Worm (Caenorhabditis elegans) whole organism, L4 larva: ENCODE data around the gene piga-1.

Source experiments
- F10B5.3 ChIP-seq: sonication (generic microtip); optimal IDR thresholded peaks from 2 replicates; lab custom pipeline; 2016; ENCODE audit warnings: mild to moderate bottlenecking, missing genetic modification characterization, missing compliant biosample characterization
- T20F7.1 ChIP-seq: fragments of 200-800 bp; sonication (Bioruptor generic); optimal IDR thresholded peaks from 2 replicates; lab custom pipeline; 2018; ENCODE audit warnings: mild to moderate bottlenecking, missing genetic modification characterization, missing compliant biosample characterization
- Y75B8A.6 ChIP-seq: fragments of 200-800 bp; sonication (Bioruptor generic); IDR thresholded peaks from 2 replicates; pipeline ENCODE4 v1.3.6; 2022; ENCODE audit warnings: missing genetic modification reagents, missing genetic modification characterization, missing compliant biosample characterization
- ZK337.2 ChIP-seq: fragments of 200-800 bp; sonication (Bioruptor generic); IDR thresholded peaks from 2 replicates; pipeline ENCODE4 v1.3.6; 2022; ENCODE audit warnings: missing genetic modification reagents, missing genetic modification characterization, missing compliant biosample characterization
- aly-2 ChIP-seq: sonication (generic microtip); optimal IDR thresholded peaks from 2 replicates; lab custom pipeline; 2018; ENCODE audit warnings: missing biosample characterization, missing genetic modification characterization
- arid-1 ChIP-seq: fragments of 200-800 bp; sonication (Bioruptor generic); conservative IDR thresholded peaks from 2 replicates; pipeline ENCODE4 v1.3.6; 2022; ENCODE audit warnings: missing genetic modification reagents, missing genetic modification characterization, missing compliant biosample characterization
- ceh-20 ChIP-seq: fragments of 200-800 bp; sonication (Bioruptor generic); IDR thresholded peaks from 2 replicates; pipeline ENCODE4 v1.3.6; 2022; ENCODE audit warnings: missing genetic modification reagents, missing genetic modification characterization, missing compliant biosample characterization
- ceh-82 ChIP-seq: sonication (generic microtip); optimal IDR thresholded peaks from 2 replicates; lab custom pipeline; 2017; ENCODE audit warnings: missing biosample characterization, missing genetic modification characterization
- daf-16 ChIP-seq, 3 experiments: sonication (generic microtip); optimal IDR thresholded peaks; 2 replicates each; lab custom pipeline; 2016 to 2017; ENCODE audit warnings: missing genetic modification characterization in 3 of 3, missing genetic modification reagents in 3 of 3, mild to moderate bottlenecking in 2 of 3, missing compliant biosample characterization in 2 of 3, missing biosample characterization in 1 of 3, moderate library complexity in 1 of 3
- dmd-8 ChIP-seq: fragments of 200-800 bp; sonication (Bioruptor generic); IDR thresholded peaks from 2 replicates; pipeline ENCODE4 v1.3.6; 2022; ENCODE audit warnings: missing genetic modification characterization, missing compliant biosample characterization
- duxl-1 ChIP-seq: sonication (generic microtip); optimal IDR thresholded peaks from 2 replicates; lab custom pipeline; 2016; ENCODE audit warnings: mild to moderate bottlenecking, missing genetic modification characterization, moderate library complexity, missing compliant biosample characterization; ENCODE audit not compliant: poor library complexity
- dve-1 ChIP-seq: sonication (generic microtip); optimal IDR thresholded peaks from 2 replicates; lab custom pipeline; 2017; ENCODE audit warnings: antibody characterized with exemption, mild to moderate bottlenecking, missing genetic modification characterization, missing compliant biosample characterization; ENCODE audit not compliant: insufficient read depth
- egl-27 ChIP-seq: sonication (generic microtip); optimal IDR thresholded peaks from 3 replicates; lab custom pipeline; 2017; ENCODE audit warnings: missing biosample characterization, missing genetic modification reagents, missing genetic modification characterization
- fos-1 ChIP-seq: fragments of 150-350 bp; optimal IDR thresholded peaks from 2 replicates; lab custom pipeline; 2014; ENCODE audit warnings: missing biosample characterization, missing genetic modification characterization
- gei-8 ChIP-seq: fragments of 200-800 bp; sonication (Bioruptor generic); optimal IDR thresholded peaks from 2 replicates; lab custom pipeline; 2018; ENCODE audit warnings: mild to moderate bottlenecking, missing genetic modification characterization, missing compliant biosample characterization
- hlh-11 ChIP-seq: fragments of 200-800 bp; sonication (Bioruptor generic); optimal IDR thresholded peaks from 2 replicates; lab custom pipeline; 2018; ENCODE audit warnings: mild to moderate bottlenecking, missing genetic modification characterization, missing compliant biosample characterization
- hlh-30 ChIP-seq: sonication (generic microtip); optimal IDR thresholded peaks from 2 replicates; lab custom pipeline; 2017; ENCODE audit warnings: antibody characterized with exemption, mild to moderate bottlenecking, missing genetic modification characterization, missing compliant biosample characterization; ENCODE audit not compliant: insufficient read depth
- jun-1 ChIP-seq: fragments of 150-350 bp; optimal IDR thresholded peaks from 2 replicates; lab custom pipeline; 2014; ENCODE audit warnings: missing biosample characterization, missing genetic modification reagents, missing genetic modification characterization
- lin-15B ChIP-seq: fragments of 150-350 bp; sonication (generic microtip); optimal IDR thresholded peaks from 3 replicates; lab custom pipeline; 2014; ENCODE audit warnings: missing biosample characterization, missing genetic modification characterization
- lin-38 ChIP-seq: fragments of 200-800 bp; sonication (Bioruptor generic); IDR thresholded peaks from 2 replicates; pipeline ENCODE4 v1.3.6; 2022; ENCODE audit warnings: missing genetic modification reagents, missing genetic modification characterization, missing compliant biosample characterization
- lin-39 ChIP-seq: fragments of 150-350 bp; optimal IDR thresholded peaks from 2 replicates; lab custom pipeline; 2014; ENCODE audit warnings: missing biosample characterization, missing genetic modification reagents, missing genetic modification characterization
- lir-3 ChIP-seq: sonication (generic microtip); optimal IDR thresholded peaks from 2 replicates; lab custom pipeline; 2016; ENCODE audit warnings: mild to moderate bottlenecking, missing genetic modification characterization, missing compliant biosample characterization
- lsy-2 ChIP-seq, 2 experiments: fragments of 150-350 bp in 1 of 2; sonication (generic microtip) in 1 of 2; optimal IDR thresholded peaks; 2 replicates each; lab custom pipeline; 2014 to 2017; ENCODE audit warnings: missing biosample characterization in 2 of 2, missing genetic modification characterization in 2 of 2
- madf-9 ChIP-seq: fragments of 200-800 bp; sonication (Bioruptor generic); conservative IDR thresholded peaks from 2 replicates; pipeline ENCODE4 v1.3.6; 2022; ENCODE audit warnings: missing genetic modification reagents, missing genetic modification characterization, missing compliant biosample characterization
- mdl-1 ChIP-seq, 2 experiments: fragments of 150-350 bp in 1 of 2; sonication (generic microtip) in 1 of 2; optimal IDR thresholded peaks; 2 replicates each; lab custom pipeline; 2014 to 2017; ENCODE audit warnings: missing biosample characterization in 2 of 2, missing genetic modification characterization in 2 of 2
- mes-2 ChIP-seq: sonication (generic microtip); optimal IDR thresholded peaks from 2 replicates; lab custom pipeline; 2016; ENCODE audit warnings: missing genotype, mild to moderate bottlenecking, missing genetic modification characterization, missing compliant biosample characterization; ENCODE audit not compliant: poor library complexity, severe bottlenecking
- mxl-3 ChIP-seq: fragments of 200-800 bp; sonication (Bioruptor generic); optimal IDR thresholded peaks from 2 replicates; lab custom pipeline; 2018; ENCODE audit warnings: mild to moderate bottlenecking, missing genetic modification characterization, missing compliant biosample characterization
- nhr-102 ChIP-seq: sonication (generic microtip); optimal IDR thresholded peaks from 2 replicates; lab custom pipeline; 2016; ENCODE audit warnings: mild to moderate bottlenecking, missing genetic modification characterization, moderate library complexity, missing compliant biosample characterization
- nhr-11 ChIP-seq: fragments of 150-350 bp; optimal IDR thresholded peaks from 2 replicates; lab custom pipeline; 2014; ENCODE audit warnings: missing biosample characterization, missing genetic modification characterization
- nhr-111 ChIP-seq: fragments of 200-800 bp; sonication (Bioruptor generic); optimal IDR thresholded peaks from 2 replicates; lab custom pipeline; 2018; ENCODE audit warnings: mild to moderate bottlenecking, missing genetic modification characterization, missing compliant biosample characterization
- nhr-25 ChIP-seq: sonication (generic microtip); optimal IDR thresholded peaks from 2 replicates; lab custom pipeline; 2017; ENCODE audit warnings: missing genetic modification characterization, mild to moderate bottlenecking, missing compliant biosample characterization, antibody characterized with exemption, moderate library complexity, borderline replicate concordance; ENCODE audit not compliant: insufficient read depth
- nhr-42 ChIP-seq: fragments of 200-800 bp; sonication (Bioruptor generic); IDR thresholded peaks from 2 replicates; pipeline ENCODE4 v1.3.6; 2022; ENCODE audit warnings: missing genetic modification characterization, missing compliant biosample characterization
- pha-4 ChIP-seq, 2 experiments: fragments of 150-350 bp in 1 of 2; fragments of 200-800 bp in 1 of 2; sonication (Bioruptor generic) in 1 of 2; IDR thresholded peaks in 1 of 2; optimal IDR thresholded peaks in 1 of 2; 2 replicates each; pipeline versions ENCODE4 v1.3.6 to Lab custom; 2014 to 2022; ENCODE audit warnings: missing genetic modification characterization in 2 of 2, missing genetic modification reagents in 2 of 2, missing biosample characterization in 1 of 2, missing compliant biosample characterization in 1 of 2
- pqm-1 ChIP-seq: sonication (generic microtip); optimal IDR thresholded peaks from 2 replicates; lab custom pipeline; 2017; ENCODE audit warnings: missing biosample characterization, missing genetic modification characterization
- rbr-2 ChIP-seq: sonication (generic microtip); optimal IDR thresholded peaks from 2 replicates; lab custom pipeline; 2016; ENCODE audit warnings: missing genotype, missing genetic modification characterization, missing compliant biosample characterization
- set-16 ChIP-seq: fragments of 200-800 bp; sonication (Bioruptor generic); IDR thresholded peaks from 2 replicates; pipeline ENCODE4 v1.3.6; 2022; ENCODE audit warnings: missing genetic modification reagents, missing genetic modification characterization, missing compliant biosample characterization
- spr-1 ChIP-seq: sonication (generic microtip); optimal IDR thresholded peaks from 2 replicates; lab custom pipeline; 2016; ENCODE audit warnings: mild to moderate bottlenecking, missing genetic modification characterization, missing compliant biosample characterization
- unc-39 ChIP-seq: sonication (generic microtip); optimal IDR thresholded peaks from 2 replicates; lab custom pipeline; 2017; ENCODE audit warnings: missing biosample characterization, missing genetic modification characterization
- unc-62 ChIP-seq, 3 experiments: fragments of 150-350 bp in 1 of 3; sonication (generic microtip); optimal IDR thresholded peaks in 2 of 3; peaks in 1 of 3; 1 replicate in 1 of 3; 2 replicates in 2 of 3; lab custom pipeline; 2014 to 2017; ENCODE audit warnings: missing biosample characterization in 3 of 3, missing genetic modification characterization in 3 of 3, missing genetic modification reagents in 3 of 3, missing genotype in 1 of 3
- zag-1 ChIP-seq: fragments of 150-350 bp; optimal IDR thresholded peaks from 2 replicates; lab custom pipeline; 2014; ENCODE audit warnings: missing biosample characterization, missing genetic modification characterization
- zfp-2 ChIP-seq: sonication (generic microtip); optimal IDR thresholded peaks from 2 replicates; lab custom pipeline; 2016; ENCODE audit warnings: mild to moderate bottlenecking, missing genetic modification characterization, missing compliant biosample characterization
- zfp-3 ChIP-seq: fragments of 200-800 bp; sonication (Bioruptor generic); conservative IDR thresholded peaks from 2 replicates; pipeline ENCODE4 v1.3.6; 2022; ENCODE audit warnings: missing genetic modification reagents, missing genetic modification characterization, missing compliant biosample characterization
- ztf-7 ChIP-seq: fragments of 150-350 bp; optimal IDR thresholded peaks from 2 replicates; lab custom pipeline; 2014; ENCODE audit warnings: missing biosample characterization, missing genetic modification characterization

The piga-1 gene

DNA sequence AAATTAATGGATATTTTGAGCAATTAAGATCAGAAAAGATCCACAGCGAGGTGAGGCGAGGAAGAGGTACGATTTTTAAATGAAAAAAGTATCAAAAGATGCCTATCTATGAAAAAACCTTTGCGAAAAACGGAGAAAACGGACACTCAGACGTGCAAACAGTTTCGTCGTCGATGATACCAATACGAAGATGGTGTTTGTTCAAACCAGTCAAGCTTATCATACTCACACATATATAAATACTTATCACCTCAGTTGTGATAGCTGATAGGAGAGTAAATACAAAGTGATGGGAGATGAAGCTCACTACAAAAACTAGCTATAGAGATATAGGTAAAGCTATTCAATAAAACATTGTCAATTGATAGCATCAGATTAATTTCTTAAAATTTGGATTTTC lies 18.3 kb upstream of the piga-1 start:
- TF ChIP-seq jun-1 (tag; lab: Kevin White, UChicago) (no peak), mdl-1 (tag; optimal IDR thresholded peaks at IDR 0.05; lab: Kevin White, UChicago) (no peak), aly-2 (no peak), unc-39 (no peak), pqm-1 (tag; lab: Kevin White, UChicago) (peak; percentile 40), hlh-11 (peak; percentile 2), fos-1 (no peak), pha-4 (GFP tag; IDR thresholded peaks at IDR 0.05; lab: Robert Waterston, UW) (no peak), pha-4 (tag; optimal IDR thresholded peaks at IDR 0.05; lab: Kevin White, UChicago) (no peak), zag-1 (tag; lab: Kevin White, UChicago) (no peak), ceh-20 (GFP tag; lab: Robert Waterston, UW) (no peak), dve-1 (tag; lab: Kevin White, UChicago) (peak; percentile 38), Y75B8A.6 (GFP tag; lab: Robert Waterston, UW) (no peak), ceh-82 (tag; lab: Kevin White, UChicago) (no peak), arid-1 (GFP tag; lab: Robert Waterston, UW) (no peak), lsy-2 (tag; optimal IDR thresholded peaks at IDR 0.05; lab: Kevin White, UChicago) (no peak), rbr-2 (tag; lab: Kevin White, UChicago) (no peak), lir-3 (tag; lab: Kevin White, UChicago) (no peak), nhr-11 (tag; lab: Kevin White, UChicago) (no peak), dmd-8 (GFP tag; lab: Robert Waterston, UW) (no peak), nhr-102 (tag; lab: Kevin White, UChicago) (no peak), nhr-111 (GFP tag; lab: Kevin White, UChicago) (no peak), zfp-3 (GFP tag; lab: Robert Waterston, UW) (no peak), nhr-42 (GFP tag; lab: Robert Waterston, UW) (no peak), zfp-2 (no peak), mes-2 (tag; lab: Kevin White, UChicago) (no peak), daf-16 (GFP tag; optimal IDR thresholded peaks at IDR 0.05; lab: Kevin White, UChicago) (no peak), daf-16 (tag; optimal IDR thresholded peaks at IDR 0.05; lab: Kevin White, UChicago) (peak; percentile 65), egl-27 (tag; lab: Kevin White, UChicago) (no peak), lin-15B (no peak), duxl-1 (tag; lab: Kevin White, UChicago) (no peak), ztf-7 (tag; lab: Kevin White, UChicago) (no peak)
- TF ChIP-seq, all 104 proteins: peak for 4

DNA sequence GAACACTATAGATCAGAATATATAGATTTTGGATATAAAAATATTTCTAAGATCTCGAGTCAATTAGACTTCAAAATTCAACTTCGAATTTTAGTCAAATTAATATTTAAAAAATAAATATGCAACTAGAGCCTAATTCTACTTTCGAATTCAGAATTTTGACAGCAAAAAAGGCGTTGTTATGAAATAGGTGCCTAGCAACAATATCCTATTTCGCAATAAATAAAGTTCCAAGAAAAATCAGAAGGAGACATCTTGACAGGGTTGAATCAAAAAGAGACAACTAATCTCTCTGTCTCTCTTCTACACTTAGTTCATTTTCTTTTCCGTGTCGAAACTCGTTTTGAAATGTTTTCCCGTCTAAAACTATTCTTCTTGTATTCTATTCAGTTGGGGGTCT lies 13.9 kb upstream of the piga-1 start:
- TF ChIP-seq unc-62 (GFP tag; optimal IDR thresholded peaks at IDR 0.05 in 1 of 2; lab: Kevin White, UChicago) (peak in 1 of 2 experiments; percentile 88), unc-62 (tag; optimal IDR thresholded peaks at IDR 0.05; lab: Kevin White, UChicago) (no peak), zfp-2 (no peak)
- TF ChIP-seq, all 104 proteins: peak for 1

DNA sequence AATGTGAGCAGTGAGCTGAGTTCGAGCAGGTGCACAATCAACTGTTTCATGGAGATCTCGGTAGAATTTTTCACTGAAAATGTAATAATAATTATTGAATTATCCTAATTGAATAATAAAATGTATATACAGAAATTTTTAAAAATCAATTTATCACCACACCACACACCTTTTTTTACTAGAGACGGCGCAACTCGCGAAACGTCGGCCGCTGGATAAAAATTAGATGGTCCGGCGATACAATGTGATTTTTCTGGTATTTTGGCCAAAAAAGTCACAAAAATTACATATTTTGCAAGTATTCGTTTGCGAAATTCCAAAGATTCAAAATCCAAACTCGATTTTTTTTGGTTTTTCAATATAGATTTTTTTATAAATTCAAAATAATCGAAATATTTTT lies 9.3 kb upstream of the piga-1 start:
- TF ChIP-seq lin-38 (GFP tag; lab: Robert Waterston, UW): peak; percentile 25; the same call in 1 of the 2 replicates
- no peak for TF ChIP-seq mes-2 (tag; lab: Kevin White, UChicago)
- TF ChIP-seq zfp-3 (GFP tag; lab: Robert Waterston, UW): no peak
- TF ChIP-seq mxl-3 (GFP tag; lab: Kevin White, UChicago): no peak
- TF ChIP-seq F10B5.3: no peak
- no peak for TF ChIP-seq daf-16 (GFP tag; optimal IDR thresholded peaks at IDR 0.05; lab: Kevin White, UChicago)
- TF ChIP-seq daf-16 (tag; optimal IDR thresholded peaks at IDR 0.05; lab: Kevin White, UChicago): no peak
- TF ChIP-seq, all 104 proteins: peak for 1

DNA sequence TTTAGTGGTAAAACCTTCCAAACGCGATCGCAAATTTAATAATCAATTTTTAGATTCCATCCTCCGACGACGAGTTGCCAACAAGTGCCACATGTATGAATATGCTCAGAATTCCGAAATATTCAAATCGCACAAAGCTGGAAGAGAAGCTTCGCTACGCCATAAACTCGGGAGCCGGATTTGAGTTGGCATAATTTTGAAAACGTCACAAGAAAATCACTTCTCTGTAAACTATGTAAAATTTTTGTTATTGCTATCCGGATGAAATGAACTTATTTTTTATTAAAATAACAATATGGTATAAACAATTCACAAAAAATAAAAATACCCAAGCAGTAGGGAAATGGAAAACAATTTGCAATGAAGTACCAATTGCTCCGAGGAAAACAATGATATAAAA lies 7.4 kb upstream of the piga-1 start:
- no peak for TF ChIP-seq gei-8 (GFP tag; lab: Kevin White, UChicago)
- no peak for TF ChIP-seq lin-38 (GFP tag; lab: Robert Waterston, UW)
- no peak for TF ChIP-seq lin-39
- TF ChIP-seq spr-1 (tag; lab: Kevin White, UChicago): no peak
- no peak for TF ChIP-seq set-16 (GFP tag; lab: Robert Waterston, UW)
- no peak for TF ChIP-seq ceh-20 (GFP tag; lab: Robert Waterston, UW)
- TF ChIP-seq T20F7.1 (GFP tag; lab: Kevin White, UChicago): no peak
- TF ChIP-seq ZK337.2 (GFP tag; lab: Robert Waterston, UW): no peak
- no peak for TF ChIP-seq hlh-30 (tag; lab: Kevin White, UChicago)
- no peak for TF ChIP-seq ztf-7 (tag; lab: Kevin White, UChicago)
- TF ChIP-seq lir-3 (tag; lab: Kevin White, UChicago): no peak
- TF ChIP-seq dve-1 (tag; lab: Kevin White, UChicago): no peak
- no peak for TF ChIP-seq nhr-25 (tag; lab: Kevin White, UChicago)
- TF ChIP-seq arid-1 (GFP tag; lab: Robert Waterston, UW): no peak
- no peak for TF ChIP-seq madf-9 (GFP tag; lab: Robert Waterston, UW)
